Fruit fly (Drosophila melanogaster) whole organism, embryonic: Measurements from ENCODE around the gene jagn.

Experiments
- Bteb2 ChIP-seq: fragments of 200-800 bp; sonication (Bioruptor generic); optimal IDR thresholded peaks from 2 replicates; lab custom pipeline; 2016; ENCODE audit warnings: missing biosample characterization, missing genetic modification characterization
- CG10565 ChIP-seq: fragments of 200-800 bp; sonication (Bioruptor generic); optimal IDR thresholded peaks from 3 replicates; lab custom pipeline; 2016; ENCODE audit warnings: missing biosample characterization, mild to moderate bottlenecking, missing genetic modification characterization
- CG11398 ChIP-seq: fragments of 200-800 bp; sonication (Bioruptor generic); optimal IDR thresholded peaks from 2 replicates; lab custom pipeline; 2016; ENCODE audit warnings: missing biosample characterization, missing genetic modification characterization
- CG11723 ChIP-seq: fragments of 200-800 bp; sonication (Bioruptor generic); optimal IDR thresholded peaks from 2 replicates; lab custom pipeline; 2017; ENCODE audit warnings: missing biosample characterization, mild to moderate bottlenecking, missing genetic modification characterization
- CG12942 ChIP-seq: fragments of 200-800 bp; sonication (Bioruptor generic); optimal IDR thresholded peaks from 3 replicates; lab custom pipeline; 2016; ENCODE audit warnings: missing biosample characterization, missing genetic modification characterization
- CG13296 ChIP-seq: fragments of 200-800 bp; sonication (Bioruptor generic); optimal IDR thresholded peaks from 3 replicates; lab custom pipeline; 2018; ENCODE audit warnings: missing biosample characterization, mild to moderate bottlenecking, missing genetic modification characterization
- CG14441 ChIP-seq: fragments of 200-800 bp; sonication (Bioruptor generic); IDR thresholded peaks from 2 replicates; pipeline ENCODE4 v1.3.6; 2022; ENCODE audit warnings: missing biosample characterization, missing genetic modification characterization
- CG15479 ChIP-seq: fragments of 200-800 bp; sonication (Bioruptor generic); optimal IDR thresholded peaks from 3 replicates; lab custom pipeline; 2019; ENCODE audit warnings: missing biosample characterization, mild to moderate bottlenecking, missing genetic modification characterization, moderate library complexity
- CG17385 ChIP-seq: fragments of 200-800 bp; sonication (Bioruptor generic); optimal IDR thresholded peaks from 3 replicates; lab custom pipeline; 2018; ENCODE audit warnings: missing biosample characterization, mild to moderate bottlenecking, missing genetic modification characterization
- CG2712 ChIP-seq: fragments of 200-800 bp; optimal IDR thresholded peaks from 3 replicates; lab custom pipeline; 2019; ENCODE audit warnings: missing biosample characterization, mild to moderate bottlenecking, missing genetic modification characterization, moderate library complexity
- CG3838 ChIP-seq: fragments of 200-800 bp; sonication (Bioruptor generic); optimal IDR thresholded peaks from 3 replicates; lab custom pipeline; 2016; ENCODE audit warnings: missing biosample characterization, missing genetic modification characterization
- CG4360 ChIP-seq: fragments of 200-800 bp; sonication (Bioruptor generic); IDR thresholded peaks from 2 replicates; pipeline ENCODE4 v1.3.6; 2022; ENCODE audit warnings: missing biosample characterization, missing genetic modification characterization
- CG4424 ChIP-seq: fragments of 200-800 bp; sonication (Bioruptor generic); optimal IDR thresholded peaks from 3 replicates; lab custom pipeline; 2016; ENCODE audit warnings: missing biosample characterization, missing genetic modification characterization
- CG6254 ChIP-seq: fragments of 200-800 bp; sonication (Bioruptor generic); optimal IDR thresholded peaks from 3 replicates; lab custom pipeline; 2017; ENCODE audit warnings: mild to moderate bottlenecking, missing biosample characterization, missing genetic modification reagents, missing genetic modification characterization
- CG6854 ChIP-seq: fragments of 200-800 bp; sonication (Bioruptor generic); optimal IDR thresholded peaks from 3 replicates; lab custom pipeline; 2017; ENCODE audit warnings: missing biosample characterization, mild to moderate bottlenecking, missing genetic modification characterization
- CG7357 ChIP-seq: fragments of 200-800 bp; sonication (Bioruptor generic); IDR thresholded peaks from 3 replicates; pipeline ENCODE4 v1.3.6; 2022; ENCODE audit warnings: missing biosample characterization, missing genetic modification characterization
- CG7372 ChIP-seq: fragments of 200-800 bp; sonication (Bioruptor generic); IDR thresholded peaks from 2 replicates; pipeline ENCODE4 v1.3.6; 2022; ENCODE audit warnings: missing biosample characterization, missing genetic modification characterization
- CG7556 ChIP-seq: fragments of 200-800 bp; sonication (Bioruptor generic); optimal IDR thresholded peaks from 2 replicates; lab custom pipeline; 2017; ENCODE audit warnings: missing biosample characterization, mild to moderate bottlenecking, missing genetic modification characterization
- CG7745 ChIP-seq: fragments of 200-800 bp; sonication (Bioruptor generic); optimal IDR thresholded peaks from 2 replicates; lab custom pipeline; 2018; ENCODE audit warnings: missing biosample characterization, mild to moderate bottlenecking, missing genetic modification characterization, moderate library complexity
- CG7839 ChIP-seq: fragments of 200-800 bp; sonication (Bioruptor generic); optimal IDR thresholded peaks from 3 replicates; lab custom pipeline; 2018; ENCODE audit warnings: missing biosample characterization, mild to moderate bottlenecking, missing genetic modification characterization, moderate library complexity
- CTCF ChIP-seq: fragments of 200-800 bp; sonication (Bioruptor generic); optimal IDR thresholded peaks from 2 replicates; lab custom pipeline; 2017; ENCODE audit warnings: missing biosample characterization, mild to moderate bottlenecking, missing genetic modification characterization, moderate library complexity
- CkIIα-i1 ChIP-seq: fragments of 200-800 bp; sonication (Bioruptor generic); IDR thresholded peaks from 2 replicates; pipeline ENCODE4 v1.3.6; 2022; ENCODE audit warnings: missing biosample characterization, missing genetic modification characterization
- CoRest ChIP-seq: fragments of 200-800 bp; sonication (Bioruptor generic); optimal IDR thresholded peaks from 3 replicates; lab custom pipeline; 2018; ENCODE audit warnings: missing biosample characterization, mild to moderate bottlenecking, missing genetic modification characterization, moderate library complexity
- Dp ChIP-seq: fragments of 200-800 bp; sonication (Bioruptor generic); optimal IDR thresholded peaks from 2 replicates; lab custom pipeline; 2018; ENCODE audit warnings: missing biosample characterization, mild to moderate bottlenecking, missing genetic modification characterization, moderate library complexity
- Elba2 ChIP-seq: fragments of 200-800 bp; sonication (Bioruptor generic); optimal IDR thresholded peaks from 3 replicates; lab custom pipeline; 2016; ENCODE audit warnings: missing biosample characterization, missing genetic modification characterization
- HLH54F ChIP-seq: fragments of 200-800 bp; sonication (Bioruptor generic); optimal IDR thresholded peaks from 3 replicates; lab custom pipeline; 2016; ENCODE audit warnings: missing biosample characterization, missing genetic modification characterization
- Lhr ChIP-seq: fragments of 200-800 bp; sonication (Bioruptor generic); optimal IDR thresholded peaks from 3 replicates; lab custom pipeline; 2017; ENCODE audit warnings: mild to moderate bottlenecking, missing biosample characterization, missing genetic modification reagents, missing genetic modification characterization
- Oli ChIP-seq: fragments of 200-800 bp; sonication (Bioruptor generic); optimal IDR thresholded peaks from 2 replicates; lab custom pipeline; 2018; ENCODE audit warnings: missing biosample characterization, mild to moderate bottlenecking, missing genetic modification characterization, moderate library complexity
- Scr ChIP-seq: fragments of 200-800 bp; sonication (Bioruptor generic); IDR thresholded peaks from 2 replicates; pipeline ENCODE4 v1.3.6; 2022; ENCODE audit warnings: missing biosample characterization, missing genetic modification characterization; ENCODE audit not compliant: partially characterized antibody
- Side ChIP-seq: fragments of 200-800 bp; sonication (Bioruptor generic); optimal IDR thresholded peaks from 2 replicates; lab custom pipeline; 2016; ENCODE audit warnings: missing biosample characterization, missing genetic modification characterization
- Sox102F ChIP-seq: fragments of 200-800 bp; sonication (Bioruptor generic); optimal IDR thresholded peaks from 2 replicates; lab custom pipeline; 2018; ENCODE audit warnings: missing biosample characterization, mild to moderate bottlenecking, missing genetic modification characterization, moderate library complexity
- abd-A ChIP-seq: fragments of 200-800 bp; sonication (Bioruptor generic); optimal IDR thresholded peaks from 3 replicates; lab custom pipeline; 2019; ENCODE audit warnings: missing biosample characterization, mild to moderate bottlenecking, missing genetic modification characterization, moderate library complexity
- br ChIP-seq: fragments of >200 bp; optimal IDR thresholded peaks from 2 replicates; lab custom pipeline; 2017
- bsh ChIP-seq, 2 experiments: fragments of 200-800 bp; sonication (Bioruptor generic); optimal IDR thresholded peaks; 2 replicates each; lab custom pipeline; 2017 to 2018; ENCODE audit warnings: mild to moderate bottlenecking in 2 of 2, missing biosample characterization in 2 of 2, missing genetic modification characterization in 2 of 2, moderate library complexity in 1 of 2
- cad ChIP-seq: fragments of >200 bp; optimal IDR thresholded peaks from 2 replicates; lab custom pipeline; 2017; ENCODE audit warnings: missing biosample characterization, missing genetic modification characterization
- chn ChIP-seq: fragments of 200-800 bp; sonication (Bioruptor generic); optimal IDR thresholded peaks from 2 replicates; lab custom pipeline; 2016; ENCODE audit warnings: missing biosample characterization, missing genetic modification characterization
- dysf ChIP-seq: fragments of 200-800 bp; sonication (Bioruptor generic); IDR thresholded peaks from 3 replicates; pipeline ENCODE4 v1.3.6; 2022; ENCODE audit warnings: missing biosample characterization, missing genetic modification characterization
- fd96Cb ChIP-seq: fragments of 200-800 bp; sonication (Bioruptor generic); optimal IDR thresholded peaks from 2 replicates; lab custom pipeline; 2018; ENCODE audit warnings: missing biosample characterization, mild to moderate bottlenecking, missing genetic modification characterization, moderate library complexity
- her ChIP-seq: fragments of 200-800 bp; sonication (Bioruptor generic); optimal IDR thresholded peaks from 2 replicates; lab custom pipeline; 2016; ENCODE audit warnings: missing biosample characterization, missing genetic modification characterization
- ind ChIP-seq: fragments of 200-800 bp; sonication (Bioruptor generic); optimal IDR thresholded peaks from 3 replicates; lab custom pipeline; 2016; ENCODE audit warnings: missing biosample characterization, missing genetic modification characterization
- klu ChIP-seq: fragments of 200-800 bp; sonication (Bioruptor generic); IDR thresholded peaks from 2 replicates; pipeline ENCODE4 v1.3.6; 2022; ENCODE audit warnings: missing biosample characterization, missing genetic modification characterization
- onecut ChIP-seq: fragments of 200-800 bp; sonication (Bioruptor generic); IDR thresholded peaks from 2 replicates; pipeline ENCODE4 v1.3.6; 2022; ENCODE audit warnings: missing biosample characterization, missing genetic modification characterization
- otp ChIP-seq: fragments of 200-800 bp; sonication (Bioruptor generic); IDR thresholded peaks from 3 replicates; pipeline ENCODE4, ENCODE4 v1.3.6; 2022; ENCODE audit warnings: missing biosample characterization, missing genetic modification characterization
- phol ChIP-seq: fragments of 200-800 bp; sonication (Bioruptor generic); optimal IDR thresholded peaks from 3 replicates; lab custom pipeline; 2018; ENCODE audit warnings: missing biosample characterization, mild to moderate bottlenecking, missing genetic modification characterization, moderate library complexity
- pros ChIP-seq: fragments of 200-800 bp; sonication (Bioruptor generic); optimal IDR thresholded peaks from 3 replicates; lab custom pipeline; 2019; ENCODE audit warnings: missing biosample characterization, mild to moderate bottlenecking, missing genetic modification characterization, moderate library complexity
- run ChIP-seq: fragments of 200-800 bp; sonication (Bioruptor generic); optimal IDR thresholded peaks from 3 replicates; lab custom pipeline; 2018; ENCODE audit warnings: missing biosample characterization, mild to moderate bottlenecking, missing genetic modification characterization
- sens-2 ChIP-seq: fragments of 200-800 bp; sonication (Bioruptor generic); IDR thresholded peaks from 2 replicates; pipeline ENCODE4 v1.3.6; 2022; ENCODE audit warnings: missing biosample characterization, missing genetic modification characterization
- slou ChIP-seq: fragments of 200-800 bp; sonication (Bioruptor generic); optimal IDR thresholded peaks from 3 replicates; lab custom pipeline; 2016; ENCODE audit warnings: missing biosample characterization, missing genetic modification characterization
- usp ChIP-seq: fragments of >200 bp; optimal IDR thresholded peaks from 2 replicates; lab custom pipeline; 2017; ENCODE audit warnings: missing biosample characterization, missing genetic modification characterization
- vnd ChIP-seq: fragments of 200-800 bp; sonication (Bioruptor generic); IDR thresholded peaks from 3 replicates; pipeline ENCODE4 v1.3.6; 2022; ENCODE audit warnings: missing biosample characterization, missing genetic modification characterization; ENCODE audit not compliant: partially characterized antibody

Gene jagn

dm6 chr3R:5742278-5743196, 36.6 kb upstream of the jagn start, which contains the start of the genes Sym and Madm (continued):
- TF ChIP-seq CG15479 (GFP tag; lab: Kevin White, UChicago) (no peak), CG14441 (GFP tag; lab: Robert Waterston, UW) (0 out of 2 replicates have a peak, but pooled peaks have one; percentile 20), ind (peak; percentile 45), Elba2 (GFP tag; lab: Kevin White, UChicago) (peak; percentile 39), Lhr (GFP tag; lab: Kevin White, UChicago) (no peak), chn (GFP tag; lab: Kevin White, UChicago) (peak; percentile 5), CG4424 (GFP tag; lab: Kevin White, UChicago) (no peak), CG12942 (GFP tag; lab: Kevin White, UChicago) (peak; percentile 4), abd-A (tag; lab: Kevin White, UChicago) (no peak), usp (GFP tag; lab: Kevin White, UChicago) (no peak), dysf (GFP tag; lab: Robert Waterston, UW) (peak; percentile 7; the same call in 1 of the 3 replicates), Side (GFP tag; lab: Kevin White, UChicago) (peak; percentile 5), CG6854 (GFP tag; lab: Kevin White, UChicago) (no peak), her (GFP tag; lab: Kevin White, UChicago) (peak; percentile 32), vnd (GFP tag; lab: Robert Waterston, UW) (peak; percentile 84), fd96Cb (tag; lab: Kevin White, UChicago) (peak; percentile 23), klu (GFP tag; lab: Robert Waterston, UW) (peak; percentile 77; the same call in 1 of the 2 replicates), CG7839 (tag; lab: Kevin White, UChicago) (no peak), CG7372 (GFP tag; lab: Robert Waterston, UW) (no peak), CG13296 (GFP tag; lab: Kevin White, UChicago) (no peak), CTCF (GFP tag; lab: Kevin White, UChicago) (no peak), br (lab: Kevin White, UChicago) (no peak), CG7357 (GFP tag; lab: Robert Waterston, UW) (no peak), CG7745 (tag; lab: Kevin White, UChicago) (no peak), CG7556 (GFP tag; lab: Kevin White, UChicago) (peak; percentile 7), Dp (GFP tag; lab: Kevin White, UChicago) (peak; percentile 29), CG11723 (GFP tag; lab: Kevin White, UChicago) (no peak), CG10565 (GFP tag; lab: Kevin White, UChicago) (no peak), bsh (GFP tag; optimal IDR thresholded peaks at IDR 0.05; lab: Kevin White, UChicago) (peak in 1 of 2 experiments; percentile 22), CG6254 (GFP tag; lab: Kevin White, UChicago) (no peak), otp (GFP tag; lab: Robert Waterston, UW) (no peak), run (no peak), onecut (peak; percentile 46; the same call in 1 of the 2 replicates), CoRest (tag; lab: Kevin White, UChicago) (peak; percentile 56), pros (GFP tag; lab: Kevin White, UChicago) (no peak), CG2712 (tag; lab: Kevin White, UChicago) (peak; percentile 54), slou (GFP tag; lab: Kevin White, UChicago) (no peak), HLH54F (GFP tag; lab: Kevin White, UChicago) (peak; percentile 69), sens-2 (GFP tag; lab: Robert Waterston, UW) (no peak), Bteb2 (GFP tag; lab: Kevin White, UChicago) (peak; percentile 20), phol (tag; lab: Kevin White, UChicago) (peak; percentile 80), Scr (peak; percentile 90), CG11398 (peak; percentile 28), Sox102F (GFP tag; lab: Kevin White, UChicago) (no peak), CG4360 (GFP tag; lab: Robert Waterston, UW) (no peak), cad (GFP tag; lab: Kevin White, UChicago) (no peak), CG17385 (GFP tag; lab: Kevin White, UChicago) (no peak), CkIIα-i1 (GFP tag; lab: Robert Waterston, UW) (no peak), Oli (tag; lab: Kevin White, UChicago) (no peak), CG3838 (GFP tag; lab: Kevin White, UChicago) (no peak)
